Fruit fly (Drosophila melanogaster): ENCODE results near the gene PolA2.

PolA2 gene

DNA sequence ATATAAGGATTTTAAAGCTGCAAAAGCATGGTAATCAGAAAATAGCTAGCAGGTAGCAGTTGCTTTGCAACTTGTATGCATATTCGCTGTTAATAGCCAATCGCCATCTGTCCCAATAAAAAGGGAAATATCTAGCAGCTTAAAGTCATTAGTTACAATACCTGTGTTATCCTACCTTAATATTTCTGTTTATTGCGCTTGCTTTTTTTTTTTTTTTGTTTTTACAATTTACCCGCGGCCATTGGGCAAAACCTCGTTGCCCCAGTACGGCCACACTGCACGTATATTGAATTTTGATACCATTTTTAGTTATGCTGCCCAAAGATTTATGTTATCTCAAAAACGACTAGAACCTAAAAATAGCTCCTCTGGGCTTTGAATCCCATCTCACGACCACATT, 33.3 kb downstream of the PolA2 start (continued):
- TF ChIP-seq CG32772 (GFP tag; IDR thresholded peaks at IDR 0.05) (0 out of 2 replicates have a peak, but pooled peaks have one; percentile 40), CG5245 (GFP tag; optimal IDR thresholded peaks at IDR 0.05) (no peak), CG43689 (GFP tag; IDR thresholded peaks at IDR 0.05) (no peak), sr (GFP tag; IDR thresholded peaks at IDR 0.05) (no peak), lmd (GFP tag; IDR thresholded peaks at IDR 0.05) (no peak), CG18619 (GFP tag; optimal IDR thresholded peaks at IDR 0.05) (no peak), CG13123 (GFP tag; optimal IDR thresholded peaks at IDR 0.05) (no peak), Nf-YC (tag; optimal IDR thresholded peaks at IDR 0.05) (no peak), CG13624 (GFP tag; optimal IDR thresholded peaks at IDR 0.05) (no peak), trem (tag; optimal IDR thresholded peaks at IDR 0.05) (peak; percentile 41), CG12659 (GFP tag; optimal IDR thresholded peaks at IDR 0.05) (peak; percentile 4), CG1233 (GFP tag; optimal IDR thresholded peaks at IDR 0.05) (no peak), mam (GFP tag; optimal IDR thresholded peaks at IDR 0.05) (no peak), CHES-1-like (GFP tag; optimal IDR thresholded peaks at IDR 0.05) (no peak), pzg (GFP tag; optimal IDR thresholded peaks at IDR 0.05) (peak; percentile 7), Atf6 (GFP tag; IDR thresholded peaks at IDR 0.05) (no peak), zfh2 (GFP tag; optimal IDR thresholded peaks at IDR 0.05) (no peak), Aef1 (GFP tag; IDR thresholded peaks at IDR 0.05) (no peak), Doc2 (GFP tag; IDR thresholded peaks at IDR 0.05) (no peak), CTCF (GFP tag; optimal IDR thresholded peaks at IDR 0.05) (no peak), nmo (GFP tag; optimal IDR thresholded peaks at IDR 0.05) (no peak), CG7745 (tag; optimal IDR thresholded peaks at IDR 0.05) (no peak), cg (GFP tag; optimal IDR thresholded peaks at IDR 0.05) (no peak), CG10147 (GFP tag; optimal IDR thresholded peaks at IDR 0.05) (no peak), Sry-δ (GFP tag; optimal IDR thresholded peaks at IDR 0.05) (peak; percentile 8), CG11456 (GFP tag; IDR thresholded peaks at IDR 0.05) (no peak), Hey (tag; optimal IDR thresholded peaks at IDR 0.05) (no peak), tio (GFP tag; optimal IDR thresholded peaks at IDR 0.05) (no peak), lola (GFP tag; optimal IDR thresholded peaks at IDR 0.05) (no peak), caup (GFP tag; optimal IDR thresholded peaks at IDR 0.05; ENCODE audit: severe bottlenecking) (no peak), CG4617 (GFP tag; optimal IDR thresholded peaks at IDR 0.05; ENCODE audit: borderline replicate concordance) (peak; percentile 37), CG3995 (GFP tag; optimal IDR thresholded peaks at IDR 0.05) (no peak), klu (GFP tag; IDR thresholded peaks at IDR 0.05) (no peak), CG10366 (GFP tag; IDR thresholded peaks at IDR 0.05) (no peak), dysf (GFP tag; IDR thresholded peaks at IDR 0.05) (no peak), Ravus (GFP tag; IDR thresholded peaks at IDR 0.05) (no peak), CG34422 (GFP tag; IDR thresholded peaks at IDR 0.05) (no peak), Dip3 (GFP tag; optimal IDR thresholded peaks at IDR 0.05) (no peak), CG2199 (GFP tag; IDR thresholded peaks at IDR 0.05) (no peak), Stat92E (GFP tag; optimal IDR thresholded peaks at IDR 0.05) (no peak), CG12769 (tag; optimal IDR thresholded peaks at IDR 0.05) (no peak), Lim3 (GFP tag; IDR thresholded peaks at IDR 0.05) (no peak), CG9817 (tag; optimal IDR thresholded peaks at IDR 0.05) (no peak), Atf-2 (GFP tag; optimal IDR thresholded peaks at IDR 0.05) (no peak), CG17328 (GFP tag; IDR thresholded peaks at IDR 0.05) (no peak), gem (tag; optimal IDR thresholded peaks at IDR 0.05) (no peak), vfl (GFP tag; optimal IDR thresholded peaks at IDR 0.05) (no peak), CG18599 (GFP tag; optimal IDR thresholded peaks at IDR 0.05) (no peak), Mad (GFP tag; optimal IDR thresholded peaks at IDR 0.05) (no peak), CG33557 (GFP tag; optimal IDR thresholded peaks at IDR 0.05) (no peak), chm (GFP tag; IDR thresholded peaks at IDR 0.05) (no peak), CG17359 (tag; optimal IDR thresholded peaks at IDR 0.05) (peak; percentile 36)

Data from whole organism, embryonic.